Fruit fly (Drosophila melanogaster) whole organism, embryonic: Measurements from ENCODE around the gene Rad17.

Experiments used
- CG11456 ChIP-seq: fragments of 200-800 bp; sonication (Bioruptor generic); IDR thresholded peaks from 3 replicates; pipeline ENCODE4 v1.3.6; 2022; ENCODE audit warnings: missing biosample characterization, missing genetic modification characterization
- CG12104 ChIP-seq: fragments of 200-800 bp; sonication (Bioruptor generic); optimal IDR thresholded peaks from 3 replicates; lab custom pipeline; 2016; ENCODE audit warnings: missing biosample characterization, missing genetic modification characterization
- CG14441 ChIP-seq: fragments of 200-800 bp; sonication (Bioruptor generic); IDR thresholded peaks from 2 replicates; pipeline ENCODE4 v1.3.6; 2022; ENCODE audit warnings: missing biosample characterization, missing genetic modification characterization
- CG14965 ChIP-seq: fragments of 200-800 bp; sonication (Bioruptor generic); optimal IDR thresholded peaks from 2 replicates; lab custom pipeline; 2016; ENCODE audit warnings: missing biosample characterization, missing genetic modification characterization, borderline replicate concordance
- CG15601 ChIP-seq: fragments of 200-800 bp; sonication (Bioruptor generic); optimal IDR thresholded peaks from 3 replicates; lab custom pipeline; 2019; ENCODE audit warnings: missing biosample characterization, mild to moderate bottlenecking, missing genetic modification characterization, moderate library complexity
- CG16863 ChIP-seq: fragments of 200-800 bp; sonication (Bioruptor generic); optimal IDR thresholded peaks from 3 replicates; lab custom pipeline; 2016; ENCODE audit warnings: missing biosample characterization, missing genetic modification characterization
- CG17829 ChIP-seq: fragments of 200-800 bp; optimal IDR thresholded peaks from 2 replicates; lab custom pipeline; 2019; ENCODE audit warnings: missing biosample characterization, mild to moderate bottlenecking, missing genetic modification characterization, moderate library complexity
- CG2120 ChIP-seq: fragments of 200-800 bp; sonication (Bioruptor generic); optimal IDR thresholded peaks from 3 replicates; lab custom pipeline; 2016; ENCODE audit warnings: missing biosample characterization, missing genetic modification characterization
- CG2875 ChIP-seq: fragments of 200-800 bp; sonication (Bioruptor generic); optimal IDR thresholded peaks from 2 replicates; lab custom pipeline; 2017; ENCODE audit warnings: missing biosample characterization, mild to moderate bottlenecking, missing genetic modification characterization, missing genetic modification reagents
- CG2889 ChIP-seq: fragments of 200-800 bp; sonication (Bioruptor generic); IDR thresholded peaks from 3 replicates; pipeline ENCODE4 v1.3.6; 2022; ENCODE audit warnings: missing biosample characterization, missing genetic modification characterization
- CG33213 ChIP-seq: fragments of 200-800 bp; sonication (Bioruptor generic); optimal IDR thresholded peaks from 3 replicates; lab custom pipeline; 2016; ENCODE audit warnings: missing biosample characterization, missing genetic modification characterization
- CG3407 ChIP-seq: fragments of 200-800 bp; sonication (Bioruptor generic); optimal IDR thresholded peaks from 2 replicates; lab custom pipeline; 2018; ENCODE audit warnings: missing biosample characterization, mild to moderate bottlenecking, missing genetic modification characterization
- CG6654 ChIP-seq: fragments of 200-800 bp; sonication (Bioruptor generic); optimal IDR thresholded peaks from 2 replicates; lab custom pipeline; 2017; ENCODE audit warnings: missing biosample characterization, mild to moderate bottlenecking, missing genetic modification characterization
- CG7745 ChIP-seq: fragments of 200-800 bp; sonication (Bioruptor generic); optimal IDR thresholded peaks from 2 replicates; lab custom pipeline; 2018; ENCODE audit warnings: missing biosample characterization, mild to moderate bottlenecking, missing genetic modification characterization, moderate library complexity
- CG7786 ChIP-seq: fragments of 200-800 bp; sonication (Bioruptor generic); optimal IDR thresholded peaks from 2 replicates; lab custom pipeline; 2016; ENCODE audit warnings: missing biosample characterization, missing genetic modification characterization
- CG7928 ChIP-seq: fragments of 200-800 bp; sonication (Bioruptor generic); optimal IDR thresholded peaks from 2 replicates; lab custom pipeline; 2017; ENCODE audit warnings: missing biosample characterization, mild to moderate bottlenecking, missing genetic modification characterization
- CG9609 ChIP-seq: fragments of 200-800 bp; sonication (Bioruptor generic); optimal IDR thresholded peaks from 3 replicates; lab custom pipeline; 2016; ENCODE audit warnings: missing biosample characterization, missing genetic modification characterization
- Chrac-16 ChIP-seq: fragments of 200-800 bp; sonication (Bioruptor generic); optimal IDR thresholded peaks from 3 replicates; lab custom pipeline; 2016; ENCODE audit warnings: missing biosample characterization, missing genetic modification characterization
- D19A ChIP-seq: fragments of 200-800 bp; optimal IDR thresholded peaks from 3 replicates; lab custom pipeline; 2019; ENCODE audit warnings: missing biosample characterization, mild to moderate bottlenecking, missing genetic modification characterization, moderate library complexity
- Dad ChIP-seq: fragments of 200-800 bp; sonication (Bioruptor generic); optimal IDR thresholded peaks from 3 replicates; lab custom pipeline; 2016; ENCODE audit warnings: missing biosample characterization, missing genetic modification characterization
- Doc3 ChIP-seq: fragments of 200-800 bp; sonication (Bioruptor generic); IDR thresholded peaks from 3 replicates; pipeline ENCODE4 v1.3.6; 2022; ENCODE audit warnings: missing biosample characterization, missing genetic modification characterization; ENCODE audit not compliant: partially characterized antibody
- HHEX ChIP-seq: fragments of 200-800 bp; sonication (Bioruptor generic); optimal IDR thresholded peaks from 3 replicates; lab custom pipeline; 2017; ENCODE audit warnings: missing biosample characterization, mild to moderate bottlenecking, missing genetic modification characterization, missing genetic modification reagents
- Hmx ChIP-seq: fragments of 200-800 bp; sonication (Bioruptor generic); optimal IDR thresholded peaks from 2 replicates; lab custom pipeline; 2016; ENCODE audit warnings: missing biosample characterization, missing genetic modification characterization
- Myb ChIP-seq: fragments of 200-800 bp; sonication (Bioruptor generic); optimal IDR thresholded peaks from 2 replicates; lab custom pipeline; 2016; ENCODE audit warnings: missing biosample characterization, missing genetic modification characterization
- NK7.1 ChIP-seq: fragments of 200-800 bp; sonication (Bioruptor generic); optimal IDR thresholded peaks from 3 replicates; lab custom pipeline; 2016; ENCODE audit warnings: missing biosample characterization, missing genetic modification characterization
- Nf-YB ChIP-seq: fragments of 200-800 bp; sonication (Bioruptor generic); optimal IDR thresholded peaks from 3 replicates; lab custom pipeline; 2019; ENCODE audit warnings: missing biosample characterization, mild to moderate bottlenecking, missing genetic modification characterization, moderate library complexity
- Optix ChIP-seq: fragments of 200-800 bp; sonication (Bioruptor generic); IDR thresholded peaks from 3 replicates; pipeline ENCODE4 v1.3.6; 2022; ENCODE audit warnings: missing biosample characterization, missing genetic modification characterization
- TFAM ChIP-seq: fragments of 200-800 bp; sonication (Bioruptor generic); optimal IDR thresholded peaks from 2 replicates; lab custom pipeline; 2017; ENCODE audit warnings: missing biosample characterization, missing genetic modification characterization, inconsistent platforms
- ac ChIP-seq: fragments of 200-800 bp; sonication (Bioruptor generic); optimal IDR thresholded peaks from 3 replicates; lab custom pipeline; 2017; ENCODE audit warnings: missing biosample characterization, mild to moderate bottlenecking, missing genetic modification characterization
- bbx ChIP-seq: fragments of 200-800 bp; sonication (Bioruptor generic); IDR thresholded peaks from 2 replicates; pipeline ENCODE4 v1.3.6; 2022; ENCODE audit warnings: missing biosample characterization, missing genetic modification characterization; ENCODE audit not compliant: partially characterized antibody
- eyg ChIP-seq: fragments of 200-800 bp; sonication (Bioruptor generic); optimal IDR thresholded peaks from 3 replicates; lab custom pipeline; 2016; ENCODE audit warnings: missing biosample characterization, missing genetic modification characterization
- fd64A ChIP-seq: fragments of 200-800 bp; sonication (Bioruptor generic); optimal IDR thresholded peaks from 3 replicates; lab custom pipeline; 2018; ENCODE audit warnings: missing biosample characterization, mild to moderate bottlenecking, missing genetic modification characterization
- gcm ChIP-seq: fragments of 200-800 bp; sonication (Bioruptor generic); optimal IDR thresholded peaks from 2 replicates; lab custom pipeline; 2019; ENCODE audit warnings: missing biosample characterization, mild to moderate bottlenecking, missing genetic modification characterization, moderate library complexity
- gem ChIP-seq: fragments of 200-800 bp; sonication (Bioruptor generic); optimal IDR thresholded peaks from 2 replicates; lab custom pipeline; 2019; ENCODE audit warnings: missing biosample characterization, mild to moderate bottlenecking, missing genetic modification characterization, moderate library complexity
- grau ChIP-seq: fragments of 200-800 bp; optimal IDR thresholded peaks from 3 replicates; lab custom pipeline; 2019; ENCODE audit warnings: missing biosample characterization, mild to moderate bottlenecking, missing genetic modification characterization, moderate library complexity
- gro ChIP-seq: fragments of 200-800 bp; sonication (Bioruptor generic); optimal IDR thresholded peaks from 2 replicates; lab custom pipeline; 2016; ENCODE audit warnings: missing biosample characterization, missing genetic modification characterization
- inv ChIP-seq: fragments of 200-800 bp; sonication (Bioruptor generic); IDR thresholded peaks from 2 replicates; pipeline ENCODE4 v1.3.6; 2022; ENCODE audit warnings: missing biosample characterization, missing genetic modification characterization; ENCODE audit not compliant: partially characterized antibody
- jigr1 ChIP-seq: fragments of 200-800 bp; sonication (Bioruptor generic); IDR thresholded peaks from 3 replicates; pipeline ENCODE4 v1.3.6; 2022; ENCODE audit warnings: missing biosample characterization, missing genetic modification characterization
- lov ChIP-seq, 2 experiments: fragments of 200-800 bp in 1 of 2; fragments of >200 bp in 1 of 2; sonication (Bioruptor generic) in 1 of 2; IDR thresholded peaks in 1 of 2; optimal IDR thresholded peaks in 1 of 2; 2 replicates in 1 of 2; 3 replicates in 1 of 2; pipeline versions ENCODE4 v1.3.6 to Lab custom; 2017 to 2022; ENCODE audit warnings: missing biosample characterization in 1 of 2, missing genetic modification characterization in 1 of 2
- mld ChIP-seq: fragments of 200-800 bp; sonication (Bioruptor generic); IDR thresholded peaks from 3 replicates; pipeline ENCODE4 v1.3.6; 2022; ENCODE audit warnings: missing biosample characterization, missing genetic modification characterization; ENCODE audit not compliant: partially characterized antibody
- nom ChIP-seq: fragments of 200-800 bp; sonication (Bioruptor generic); optimal IDR thresholded peaks from 2 replicates; lab custom pipeline; 2017; ENCODE audit warnings: missing biosample characterization, missing genetic modification characterization, mild to moderate bottlenecking, moderate library complexity, missing genetic modification reagents
- ranshi ChIP-seq: fragments of 200-800 bp; sonication (Bioruptor generic); IDR thresholded peaks from 2 replicates; pipeline ENCODE4 v1.3.6; 2022; ENCODE audit warnings: missing biosample characterization, missing genetic modification characterization
- seq ChIP-seq: fragments of 200-800 bp; sonication (Bioruptor generic); IDR thresholded peaks from 2 replicates; pipeline ENCODE4 v1.3.6; 2022; ENCODE audit warnings: missing biosample characterization, missing genetic modification characterization
- slou ChIP-seq: fragments of 200-800 bp; sonication (Bioruptor generic); optimal IDR thresholded peaks from 3 replicates; lab custom pipeline; 2016; ENCODE audit warnings: missing biosample characterization, missing genetic modification characterization
- sna ChIP-seq: fragments of 200-800 bp; sonication (Bioruptor generic); IDR thresholded peaks from 2 replicates; pipeline ENCODE4 v1.3.6; 2022; ENCODE audit warnings: missing biosample characterization, missing genetic modification characterization; ENCODE audit not compliant: partially characterized antibody
- trem ChIP-seq: fragments of 200-800 bp; optimal IDR thresholded peaks from 3 replicates; lab custom pipeline; 2019; ENCODE audit warnings: missing biosample characterization, mild to moderate bottlenecking, missing genetic modification characterization, moderate library complexity
- ttk ChIP-seq: fragments of 200-800 bp; sonication (Bioruptor generic); IDR thresholded peaks from 2 replicates; pipeline ENCODE4 v2.1.2; 2022; ENCODE audit warnings: missing biosample characterization, missing genetic modification characterization
- twi ChIP-seq: fragments of 200-800 bp; optimal IDR thresholded peaks from 2 replicates; lab custom pipeline; 2019; ENCODE audit warnings: missing biosample characterization, mild to moderate bottlenecking, missing genetic modification characterization, moderate library complexity
- yki ChIP-seq: fragments of >200 bp; optimal IDR thresholded peaks from 3 replicates; lab custom pipeline; 2018
- zen2 ChIP-seq: fragments of 200-800 bp; sonication (Bioruptor generic); IDR thresholded peaks from 3 replicates; pipeline ENCODE4 v1.3.6; 2022; ENCODE audit warnings: missing biosample characterization, missing genetic modification characterization; ENCODE audit not compliant: partially characterized antibody

Gene Rad17

DNA sequence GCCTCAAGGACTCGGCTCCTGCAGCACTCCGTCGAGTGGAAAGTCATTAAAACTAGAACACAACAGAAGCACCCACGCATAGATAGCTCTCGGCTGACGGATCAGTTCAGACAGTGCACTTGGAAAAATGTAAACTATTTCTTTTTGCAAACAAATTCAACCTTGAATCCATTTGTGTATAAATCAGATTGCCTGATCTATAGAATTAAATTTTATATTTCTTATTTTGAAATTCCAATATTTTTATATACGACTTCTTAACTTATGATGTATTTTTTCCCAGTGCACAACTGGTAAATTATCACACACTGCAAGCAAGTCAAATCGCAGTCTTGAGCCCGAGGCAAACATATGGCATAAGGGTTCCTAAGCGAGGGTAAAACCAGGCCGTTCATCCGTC, 11.8 kb upstream of the Rad17 start (continued):
- TF ChIP-seq zen2, result no peak
- peak; percentile 51; the same call in 1 of the 3 replicates for TF ChIP-seq Optix (GFP tag; lab: Robert Waterston, UW)
- TF ChIP-seq CG15601, result peak; percentile 37
- TF ChIP-seq Dad (GFP tag; lab: Kevin White, UChicago), result no peak
- no peak for TF ChIP-seq sna
- TF ChIP-seq ac (GFP tag; lab: Kevin White, UChicago), result peak; percentile 79
- TF ChIP-seq CG7745, result no peak
- TF ChIP-seq CG2875 (GFP tag; lab: Kevin White, UChicago), result peak; percentile 63
- no peak for TF ChIP-seq HHEX (GFP tag; lab: Kevin White, UChicago)
- no peak for TF ChIP-seq Doc3 (GFP tag; lab: Robert Waterston, UW)
- TF ChIP-seq CG3407 (GFP tag; lab: Kevin White, UChicago), result peak; percentile 42
- no peak for TF ChIP-seq yki (lab: Kevin White, UChicago)
- TF ChIP-seq CG9609 (GFP tag; lab: Kevin White, UChicago), result no peak
- peak; percentile 4 for TF ChIP-seq fd64A (GFP tag; lab: Kevin White, UChicago)
- no peak for TF ChIP-seq CG2889 (GFP tag; lab: Robert Waterston, UW)
- TF ChIP-seq seq (GFP tag; lab: Robert Waterston, UW), result no peak
- TF ChIP-seq CG11456 (GFP tag; lab: Robert Waterston, UW), result no peak
- TF ChIP-seq bbx (GFP tag; lab: Robert Waterston, UW), result no peak
- no peak for TF ChIP-seq inv (GFP tag; lab: Robert Waterston, UW)
- TF ChIP-seq trem (tag; lab: Kevin White, UChicago), result peak; percentile 48
- no peak for TF ChIP-seq CG2120 (GFP tag; lab: Kevin White, UChicago)
- no peak for TF ChIP-seq lov (optimal IDR thresholded peaks at IDR 0.05; lab: Kevin White, UChicago)
- TF ChIP-seq lov (GFP tag; IDR thresholded peaks at IDR 0.05; lab: Robert Waterston, UW), result 0 out of 3 replicates have a peak, but pooled peaks have one; percentile 84
- TF ChIP-seq CG16863 (GFP tag; lab: Kevin White, UChicago), result peak; percentile 45
- peak; percentile 57 for TF ChIP-seq grau (tag; lab: Kevin White, UChicago)
- TF ChIP-seq mld (GFP tag; lab: Robert Waterston, UW), result no peak
- TF ChIP-seq CG14965 (GFP tag; lab: Kevin White, UChicago), result peak; percentile 3
- TF ChIP-seq NK7.1 (GFP tag; lab: Kevin White, UChicago), result no peak
- TF ChIP-seq nom (GFP tag; lab: Kevin White, UChicago), result peak; percentile 7
- TF ChIP-seq CG17829 (tag; lab: Kevin White, UChicago), result peak; percentile 92
- peak; percentile 84 for TF ChIP-seq twi (tag; lab: Kevin White, UChicago)
- peak; percentile 45 for TF ChIP-seq CG33213 (GFP tag; lab: Kevin White, UChicago)
- TF ChIP-seq ttk (GFP tag; lab: Robert Waterston, UW), result peak; percentile 52
- TF ChIP-seq Nf-YB, result peak; percentile 47
- peak; percentile 54 for TF ChIP-seq CG12104 (GFP tag; lab: Kevin White, UChicago)
- TF ChIP-seq CG14441, result no peak
- no peak for TF ChIP-seq TFAM (GFP tag; lab: Kevin White, UChicago)
- no peak for TF ChIP-seq Hmx (GFP tag; lab: Kevin White, UChicago)
- no peak for TF ChIP-seq gro (GFP tag; lab: Kevin White, UChicago)
- TF ChIP-seq gem (tag; lab: Kevin White, UChicago), result peak; percentile 84
- peak; percentile 51 for TF ChIP-seq gcm (GFP tag; lab: Kevin White, UChicago)
- TF ChIP-seq ranshi, result peak; percentile 59; the same call in 1 of the 2 replicates
- TF ChIP-seq CG6654 (GFP tag; lab: Kevin White, UChicago), result no peak
- TF ChIP-seq D19A, result peak; percentile 50
- TF ChIP-seq Chrac-16 (GFP tag; lab: Kevin White, UChicago), result peak; percentile 60
- TF ChIP-seq CG7928 (GFP tag; lab: Kevin White, UChicago), result no peak
- TF ChIP-seq Myb, result no peak
- TF ChIP-seq slou (GFP tag; lab: Kevin White, UChicago), result no peak
- TF ChIP-seq jigr1 (GFP tag; lab: Robert Waterston, UW), result 0 out of 3 replicates have a peak, but pooled peaks have one; percentile 22
- no peak for TF ChIP-seq CG7786 (GFP tag; lab: Kevin White, UChicago)
- TF ChIP-seq eyg (GFP tag; lab: Kevin White, UChicago), result no peak
